Fruit fly (Drosophila melanogaster): ENCODE results near the gene gdrd.

- TF ChIP-seq psq (optimal IDR thresholded peaks at IDR 0.05) = no peak
- TF ChIP-seq EcR (GFP tag; optimal IDR thresholded peaks at IDR 0.05) = no peak
- TF ChIP-seq pan (optimal IDR thresholded peaks at IDR 0.05) = no peak
- TF ChIP-seq Dll (optimal IDR thresholded peaks at IDR 0.05) = no peak
These were observed 14.0 kb downstream of the gdrd start, which contains the start of gene CG13476 for dm6 chr3L:14705164-14705563.

All from whole organism.